Worm (Caenorhabditis elegans) whole organism, young adult: ENCODE data around the gene F18G5.1.

Experiments used
- B0019.2 ChIP-seq: fragments of 200-800 bp; sonication (Bioruptor generic); conservative IDR thresholded peaks from 2 replicates; pipeline ENCODE4 v1.3.6; 2022; ENCODE audit warnings: missing genetic modification reagents, missing genetic modification characterization, missing compliant biosample characterization
- B0261.1 ChIP-seq: sonication (generic microtip); optimal IDR thresholded peaks from 2 replicates; lab custom pipeline; 2016; ENCODE audit warnings: mild to moderate bottlenecking, missing genetic modification characterization, moderate library complexity, missing compliant biosample characterization
- B0336.3 ChIP-seq: fragments of 200-800 bp; sonication (Bioruptor generic); IDR thresholded peaks from 2 replicates; pipeline ENCODE4 v1.3.6; 2022; ENCODE audit warnings: missing genetic modification characterization, missing compliant biosample characterization
- C17E4.6 ChIP-seq: fragments of 200-800 bp; sonication (Bioruptor generic); IDR thresholded peaks from 2 replicates; pipeline ENCODE4 v1.3.6; 2022; ENCODE audit warnings: missing genetic modification reagents, missing genetic modification characterization, missing compliant biosample characterization
- F23B12.7 ChIP-seq: sonication (generic microtip); optimal IDR thresholded peaks from 2 replicates; lab custom pipeline; 2017; ENCODE audit warnings: missing genetic modification characterization, mild to moderate bottlenecking, missing compliant biosample characterization, antibody characterized with exemption, moderate library complexity; ENCODE audit not compliant: insufficient read depth
- F37B4.10 ChIP-seq: fragments of 200-800 bp; sonication (Bioruptor generic); IDR thresholded peaks from 2 replicates; pipeline ENCODE4 v1.3.6; 2022; ENCODE audit warnings: missing genetic modification characterization, missing compliant biosample characterization
- F39B2.1 ChIP-seq: fragments of 200-800 bp; sonication (Bioruptor generic); IDR thresholded peaks from 2 replicates; pipeline ENCODE4 v1.3.6; 2022; ENCODE audit warnings: missing genetic modification reagents, missing genetic modification characterization, missing compliant biosample characterization
- F49E8.2 ChIP-seq: sonication (generic microtip); optimal IDR thresholded peaks from 3 replicates; lab custom pipeline; 2017; ENCODE audit warnings: missing genetic modification characterization, mild to moderate bottlenecking, missing compliant biosample characterization, antibody characterized with exemption, moderate library complexity; ENCODE audit not compliant: insufficient read depth
- F55B11.4 ChIP-seq: sonication (generic microtip); optimal IDR thresholded peaks from 2 replicates; lab custom pipeline; 2016; ENCODE audit warnings: missing compliant biosample characterization, missing genetic modification characterization, borderline replicate concordance; ENCODE audit not compliant: insufficient read depth
- K11D2.4 ChIP-seq: fragments of 200-800 bp; sonication (Bioruptor generic); IDR thresholded peaks from 2 replicates; pipeline ENCODE4 v1.3.6; 2022; ENCODE audit warnings: missing genetic modification reagents, missing genetic modification characterization, missing compliant biosample characterization
- T26A5.8 ChIP-seq: sonication (generic microtip); optimal IDR thresholded peaks from 2 replicates; lab custom pipeline; 2016; ENCODE audit warnings: missing genetic modification characterization, missing compliant biosample characterization
- Y53G8AR.9 ChIP-seq: fragments of 200-800 bp; sonication (Bioruptor generic); conservative IDR thresholded peaks from 2 replicates; pipeline ENCODE4 v1.3.6; 2022; ENCODE audit warnings: missing genetic modification reagents, missing genetic modification characterization, missing compliant biosample characterization
- Y79H2A.3 ChIP-seq: fragments of 200-800 bp; sonication (Bioruptor generic); conservative IDR thresholded peaks from 2 replicates; pipeline ENCODE4 v1.3.6; 2022; ENCODE audit warnings: missing genetic modification reagents, missing genetic modification characterization, missing compliant biosample characterization
- akir-1 ChIP-seq: fragments of 200-800 bp; sonication (Bioruptor generic); optimal IDR thresholded peaks from 2 replicates; lab custom pipeline; 2018; ENCODE audit warnings: mild to moderate bottlenecking, missing genetic modification characterization, moderate library complexity, missing compliant biosample characterization
- atf-7 ChIP-seq: sonication (generic microtip); optimal IDR thresholded peaks from 2 replicates; lab custom pipeline; 2017; ENCODE audit warnings: mild to moderate bottlenecking, missing genetic modification characterization, missing compliant biosample characterization
- attf-3 ChIP-seq: fragments of 200-800 bp; sonication (Bioruptor generic); conservative IDR thresholded peaks from 2 replicates; pipeline ENCODE4 v1.3.6; 2022; ENCODE audit warnings: missing genetic modification reagents, missing genetic modification characterization, missing compliant biosample characterization
- attf-5 ChIP-seq: fragments of 200-800 bp; sonication (Bioruptor generic); optimal IDR thresholded peaks from 2 replicates; lab custom pipeline; 2018; ENCODE audit warnings: mild to moderate bottlenecking, missing genetic modification characterization, missing compliant biosample characterization
- attf-6 ChIP-seq: fragments of 200-800 bp; sonication (Bioruptor generic); IDR thresholded peaks from 2 replicates; pipeline ENCODE4 v1.3.6; 2022; ENCODE audit warnings: missing genetic modification reagents, missing genetic modification characterization, missing compliant biosample characterization
- bed-2 ChIP-seq: fragments of 200-800 bp; sonication (Bioruptor generic); IDR thresholded peaks from 2 replicates; pipeline ENCODE4 v1.3.6; 2022; ENCODE audit warnings: missing genetic modification reagents, missing genetic modification characterization, missing compliant biosample characterization
- ccch-3 ChIP-seq: fragments of 200-800 bp; sonication (Bioruptor generic); optimal IDR thresholded peaks from 2 replicates; lab custom pipeline; 2018; ENCODE audit warnings: mild to moderate bottlenecking, missing genetic modification characterization, missing compliant biosample characterization
- cebp-1 ChIP-seq, 2 experiments: fragments of 200-800 bp in 1 of 2; sonication (Bioruptor generic) in 1 of 2; sonication (generic microtip) in 1 of 2; IDR thresholded peaks in 1 of 2; optimal IDR thresholded peaks in 1 of 2; 2 replicates each; pipeline versions ENCODE4 v1.3.6 to Lab custom; 2017 to 2022; ENCODE audit warnings: missing compliant biosample characterization in 2 of 2, missing genetic modification characterization in 2 of 2, mild to moderate bottlenecking in 1 of 2, missing genetic modification reagents in 1 of 2, moderate library complexity in 1 of 2
- cebp-2 ChIP-seq: fragments of 200-800 bp; sonication (Bioruptor generic); IDR thresholded peaks from 2 replicates; pipeline ENCODE4 v1.3.6; 2022; ENCODE audit warnings: missing genetic modification characterization, missing compliant biosample characterization
- ceh-27 ChIP-seq: fragments of 200-800 bp; sonication (Bioruptor generic); optimal IDR thresholded peaks from 2 replicates; lab custom pipeline; 2018; ENCODE audit warnings: mild to moderate bottlenecking, missing genetic modification characterization, moderate library complexity, missing compliant biosample characterization
- efl-1 ChIP-seq: fragments of 150-350 bp; optimal IDR thresholded peaks from 2 replicates; lab custom pipeline; 2014; ENCODE audit warnings: missing biosample characterization, missing genetic modification reagents, missing genetic modification characterization
- egl-44 ChIP-seq: fragments of 200-800 bp; sonication (Bioruptor generic); IDR thresholded peaks from 2 replicates; pipeline ENCODE4 v1.3.6; 2022; ENCODE audit warnings: missing genetic modification reagents, missing genetic modification characterization, missing compliant biosample characterization
- hlh-12 ChIP-seq: sonication (generic microtip); optimal IDR thresholded peaks from 2 replicates; lab custom pipeline; 2016; ENCODE audit warnings: missing genetic modification characterization, missing compliant biosample characterization
- hmg-20 ChIP-seq: fragments of 200-800 bp; sonication (Bioruptor generic); IDR thresholded peaks from 2 replicates; pipeline ENCODE4 v1.3.6; 2022; ENCODE audit warnings: missing genetic modification reagents, missing genetic modification characterization, missing compliant biosample characterization
- hrde-1 ChIP-seq: sonication (generic microtip); optimal IDR thresholded peaks from 2 replicates; lab custom pipeline; 2016; ENCODE audit warnings: missing genetic modification characterization, mild to moderate bottlenecking, missing compliant biosample characterization, moderate library complexity, missing genotype, missing genetic modification reagents, borderline replicate concordance
- lag-1 ChIP-seq: fragments of 200-800 bp; sonication (Bioruptor generic); IDR thresholded peaks from 2 replicates; pipeline ENCODE4 v1.3.6; 2022; ENCODE audit warnings: missing genetic modification reagents, missing genetic modification characterization, missing compliant biosample characterization
- lin-26 ChIP-seq: fragments of 200-800 bp; sonication (Bioruptor generic); IDR thresholded peaks from 2 replicates; pipeline ENCODE4 v1.3.6; 2022; ENCODE audit warnings: missing genetic modification reagents, missing genetic modification characterization, missing compliant biosample characterization
- lin-35 ChIP-seq, 3 experiments: fragments of 150-350 bp in 2 of 3; sonication (generic microtip) in 1 of 3; optimal IDR thresholded peaks; 2 replicates each; lab custom pipeline; 2014 to 2018; ENCODE audit warnings: missing biosample characterization in 3 of 3, missing genetic modification characterization in 3 of 3, missing genetic modification reagents in 3 of 3
- lin-40 ChIP-seq: sonication (generic microtip); optimal IDR thresholded peaks from 2 replicates; lab custom pipeline; 2016; ENCODE audit warnings: missing genetic modification characterization, mild to moderate bottlenecking, missing compliant biosample characterization, missing genotype, missing genetic modification reagents
- lsy-27 ChIP-seq: sonication (generic microtip); optimal IDR thresholded peaks from 2 replicates; lab custom pipeline; 2017; ENCODE audit warnings: missing genetic modification characterization, mild to moderate bottlenecking, missing compliant biosample characterization, antibody characterized with exemption, missing genotype, borderline replicate concordance; ENCODE audit not compliant: insufficient read depth
- madf-3 ChIP-seq: fragments of 200-800 bp; sonication (Bioruptor generic); IDR thresholded peaks from 2 replicates; pipeline ENCODE4 v1.3.6; 2022; ENCODE audit warnings: missing genetic modification reagents, missing genetic modification characterization, missing compliant biosample characterization
- mcd-1 ChIP-seq: fragments of 200-800 bp; sonication (Bioruptor generic); IDR thresholded peaks from 2 replicates; pipeline ENCODE4 v1.3.6; 2022; ENCODE audit warnings: missing genetic modification reagents, missing genetic modification characterization, missing compliant biosample characterization
- nfya-1 ChIP-seq: sonication (generic microtip); optimal IDR thresholded peaks from 2 replicates; lab custom pipeline; 2017; ENCODE audit warnings: antibody characterized with exemption, missing compliant biosample characterization, missing genetic modification characterization, borderline replicate concordance; ENCODE audit not compliant: insufficient read depth
- nfya-2 ChIP-seq: fragments of 200-800 bp; sonication (Bioruptor generic); IDR thresholded peaks from 2 replicates; pipeline ENCODE4 v1.3.6; 2022; ENCODE audit warnings: missing genetic modification reagents, missing genetic modification characterization, missing compliant biosample characterization
- nhr-80 ChIP-seq: sonication (generic microtip); optimal IDR thresholded peaks from 2 replicates; lab custom pipeline; 2016; ENCODE audit warnings: missing genetic modification characterization, missing compliant biosample characterization
- pbrm-1 ChIP-seq: fragments of 200-800 bp; sonication (Bioruptor generic); IDR thresholded peaks from 2 replicates; pipeline ENCODE4 v1.3.6; 2022; ENCODE audit warnings: missing genetic modification reagents, missing genetic modification characterization, missing compliant biosample characterization
- rcor-1 ChIP-seq: fragments of 200-800 bp; sonication (Bioruptor generic); IDR thresholded peaks from 2 replicates; pipeline ENCODE4 v1.3.6; 2022; ENCODE audit warnings: missing genetic modification reagents, missing genetic modification characterization, missing compliant biosample characterization
- snpc-4 ChIP-seq, 5 experiments: fragments of 150-350 bp in 1 of 5; sonication (generic microtip) in 4 of 5; optimal IDR thresholded peaks; 2 replicates each; lab custom pipeline; 2014 to 2018; ENCODE audit warnings: missing genetic modification characterization in 5 of 5, missing biosample characterization in 3 of 5, antibody characterized with exemption in 2 of 5, mild to moderate bottlenecking in 2 of 5, missing compliant biosample characterization in 2 of 5, missing genotype in 2 of 5, moderate library complexity in 2 of 5, missing genetic modification reagents in 1 of 5
- sptf-2 ChIP-seq: fragments of 200-800 bp; sonication (Bioruptor generic); optimal IDR thresholded peaks from 2 replicates; lab custom pipeline; 2018; ENCODE audit warnings: mild to moderate bottlenecking, missing genetic modification characterization, missing compliant biosample characterization
- tbx-9 ChIP-seq: sonication (generic microtip); optimal IDR thresholded peaks from 2 replicates; lab custom pipeline; 2016; ENCODE audit warnings: borderline replicate concordance, missing genetic modification characterization, inconsistent platforms, missing compliant biosample characterization
- tlf-1 ChIP-seq: fragments of 200-800 bp; sonication (Bioruptor generic); optimal IDR thresholded peaks from 2 replicates; lab custom pipeline; 2018; ENCODE audit warnings: mild to moderate bottlenecking, missing genetic modification characterization, missing compliant biosample characterization
- ztf-28 ChIP-seq: fragments of 200-800 bp; sonication (Bioruptor generic); IDR thresholded peaks from 2 replicates; pipeline ENCODE4 v1.3.6; 2022; ENCODE audit warnings: missing genetic modification reagents, missing genetic modification characterization, missing compliant biosample characterization
- ztf-6 ChIP-seq: fragments of 200-800 bp; sonication (Bioruptor generic); IDR thresholded peaks from 2 replicates; pipeline ENCODE4 v1.3.6; 2022; ENCODE audit warnings: missing genetic modification reagents, missing genetic modification characterization, missing compliant biosample characterization

The F18G5.1 gene

ce11 chrX:9237708-9238107, 21.9 kb upstream of the F18G5.1 start (continued):
- TF ChIP-seq C17E4.6 (GFP tag; lab: Robert Waterston, UW) (no peak), cebp-1 (GFP tag; IDR thresholded peaks at IDR 0.05; lab: Robert Waterston, UW) (no peak), cebp-1 (tag; optimal IDR thresholded peaks at IDR 0.05; lab: Kevin White, UChicago) (no peak), akir-1 (GFP tag; lab: Kevin White, UChicago) (no peak), mcd-1 (GFP tag; lab: Robert Waterston, UW) (peak; percentile 50; the same call in 1 of the 2 replicates), snpc-4 (GFP tag; optimal IDR thresholded peaks at IDR 0.05; lab: Kevin White, UChicago) (peak; percentile 76), snpc-4 (tag; optimal IDR thresholded peaks at IDR 0.05; lab: Kevin White, UChicago) (peak in 3 of 4 experiments; percentile 25 to 70 (median 47)), egl-44 (GFP tag; lab: Robert Waterston, UW) (peak; percentile 70; the same call in 1 of the 2 replicates), hrde-1 (peak; percentile 59), rcor-1 (GFP tag; lab: Robert Waterston, UW) (peak; percentile 53), ceh-27 (peak; percentile 21), B0336.3 (no peak), tbx-9 (tag; lab: Kevin White, UChicago) (peak; percentile 20), T26A5.8 (tag; lab: Kevin White, UChicago) (no peak), hmg-20 (GFP tag; lab: Robert Waterston, UW) (no peak), F37B4.10 (GFP tag; lab: Robert Waterston, UW) (no peak), sptf-2 (GFP tag; lab: Kevin White, UChicago) (no peak), ztf-6 (GFP tag; lab: Robert Waterston, UW) (no peak), attf-3 (GFP tag; lab: Robert Waterston, UW) (no peak), lin-35 (GFP tag; optimal IDR thresholded peaks at IDR 0.05; lab: Kevin White, UChicago) (no peak), attf-6 (peak; percentile 61; the same call in 1 of the 2 replicates), lin-40 (no peak), K11D2.4 (no peak), pbrm-1 (peak; percentile 60; the same call in 1 of the 2 replicates), F23B12.7 (tag; lab: Kevin White, UChicago) (no peak), tlf-1 (GFP tag; lab: Kevin White, UChicago) (no peak), hlh-12 (tag; lab: Kevin White, UChicago) (no peak), B0261.1 (tag; lab: Kevin White, UChicago) (peak; percentile 78), bed-2 (GFP tag; lab: Robert Waterston, UW) (no peak), F55B11.4 (tag; lab: Kevin White, UChicago) (no peak), lag-1 (GFP tag; lab: Robert Waterston, UW) (no peak), cebp-2 (no peak), efl-1 (no peak), Y53G8AR.9 (no peak), B0019.2 (GFP tag; lab: Robert Waterston, UW) (no peak), Y79H2A.3 (GFP tag; lab: Robert Waterston, UW) (no peak), ztf-28 (GFP tag; lab: Robert Waterston, UW) (no peak), attf-5 (GFP tag; lab: Kevin White, UChicago) (peak; percentile 46), nfya-2 (no peak), nhr-80 (tag; lab: Kevin White, UChicago) (no peak), atf-7 (tag; lab: Kevin White, UChicago) (no peak), F39B2.1 (GFP tag; lab: Robert Waterston, UW) (no peak), madf-3 (GFP tag; lab: Robert Waterston, UW) (0 out of 2 replicates have a peak, but pooled peaks have one; percentile 39), F49E8.2 (peak; percentile 53), nfya-1 (tag; lab: Kevin White, UChicago) (no peak), ccch-3 (GFP tag; lab: Kevin White, UChicago) (no peak), lin-26 (GFP tag; lab: Robert Waterston, UW) (peak; percentile 94), lsy-27 (no peak)
